Fruit fly (Drosophila melanogaster): Measurements from ENCODE around the gene Cog2.

The Cog2 gene

DNA sequence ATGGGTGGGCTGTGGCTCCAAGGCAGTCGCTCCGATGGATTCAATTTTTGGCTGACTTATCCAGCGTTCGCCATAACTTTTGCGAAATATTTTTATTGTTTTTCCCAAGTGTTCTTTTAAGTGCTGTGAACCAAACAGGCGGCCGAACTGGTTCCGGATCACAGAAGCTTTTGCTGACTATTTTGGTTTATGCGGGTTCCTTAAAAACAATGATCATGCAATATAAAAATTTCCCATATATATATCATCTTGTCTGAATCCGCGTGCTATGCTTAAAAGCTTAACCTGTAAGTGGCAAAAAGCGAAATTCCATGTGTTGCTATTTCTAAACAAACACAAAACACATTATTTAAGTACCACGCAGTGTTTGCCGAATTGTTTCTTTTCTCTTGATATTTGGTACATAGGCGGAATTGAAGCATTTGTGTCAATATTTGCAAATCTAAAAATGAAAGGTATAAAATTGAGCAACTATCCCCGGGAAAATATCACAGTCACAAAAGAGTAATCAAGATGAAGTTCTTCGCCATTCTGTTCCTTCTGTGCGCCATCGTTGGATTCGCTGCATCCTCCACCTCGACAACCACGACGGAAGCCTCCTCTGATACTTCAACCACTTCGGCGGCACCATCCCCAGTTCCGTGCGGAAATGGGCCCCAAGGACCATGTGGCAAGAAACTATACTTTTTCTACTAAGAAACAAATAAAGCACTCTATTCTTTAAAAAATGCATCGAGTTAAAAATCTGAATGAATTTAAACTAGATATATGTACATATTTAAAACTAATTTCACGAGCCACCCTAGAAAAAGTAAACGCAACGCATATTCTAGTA lies 41.3 kb downstream of the Cog2 start, which contains the start of the genes CG6276 and CG44040:
Gene CG6276 (minus strand): TSS at position 158 of the 835 bp plus-strand sequence.
Gene CG44040 (plus strand): TSS at position 467 of the 835 bp plus-strand sequence.
- TF ChIP-seq Pif1A (GFP tag; optimal IDR thresholded peaks at IDR 0.05) (no peak), D1 (tag; optimal IDR thresholded peaks at IDR 0.05) (no peak), Snoo (tag; optimal IDR thresholded peaks at IDR 0.05) (peak; percentile 61), CG12605 (GFP tag; IDR thresholded peaks at IDR 0.05) (0 out of 2 replicates have a peak, but pooled peaks have one; percentile 9), CG15710 (tag; optimal IDR thresholded peaks at IDR 0.05) (peak; percentile 46), CG4496 (GFP tag; IDR thresholded peaks at IDR 0.05) (peak; percentile 53; the same call in 2 of the 3 replicates), CG17806 (tag; optimal IDR thresholded peaks at IDR 0.05) (peak; percentile 44), EcR (GFP tag; optimal IDR thresholded peaks at IDR 0.05) (no peak), Ets98B (GFP tag; IDR thresholded peaks at IDR 0.05) (peak; percentile 73), CG9948 (tag; optimal IDR thresholded peaks at IDR 0.05) (peak; percentile 25), CG8159 (tag; optimal IDR thresholded peaks at IDR 0.05) (peak; percentile 98), gl (tag; optimal IDR thresholded peaks at IDR 0.05) (no peak), CG13204 (GFP tag; optimal IDR thresholded peaks at IDR 0.05) (no peak), CG14655 (GFP tag; optimal IDR thresholded peaks at IDR 0.05) (no peak), CG10348 (GFP tag; IDR thresholded peaks at IDR 0.05) (no peak), fd96Ca (GFP tag; IDR thresholded peaks at IDR 0.05) (peak; percentile 71), rn (GFP tag; IDR thresholded peaks at IDR 0.05) (0 out of 2 replicates have a peak, but pooled peaks have one; percentile 4), CG32121 (GFP tag; IDR thresholded peaks at IDR 0.05) (peak; percentile 35), CG8301 (tag; optimal IDR thresholded peaks at IDR 0.05) (peak; percentile 59), Pif1B (GFP tag; optimal IDR thresholded peaks at IDR 0.05) (no peak), CG34367 (tag; optimal IDR thresholded peaks at IDR 0.05) (peak; percentile 50)

dm6 chr3R:15316326-15316725 lies 45.1 kb downstream of the Cog2 start, which contains the start of gene CG14866:
TSS of gene CG14866 (plus strand) at chr3R:15316471.
- no peak for TF ChIP-seq CG10348 (GFP tag; IDR thresholded peaks at IDR 0.05)
- TF ChIP-seq Pif1A (GFP tag; optimal IDR thresholded peaks at IDR 0.05) = no peak
- no peak for TF ChIP-seq D1 (tag; optimal IDR thresholded peaks at IDR 0.05)
- TF ChIP-seq CG8301 (tag; optimal IDR thresholded peaks at IDR 0.05) = no peak

- TF ChIP-seq Pif1A (GFP tag; optimal IDR thresholded peaks at IDR 0.05) (no peak), CG15710 (tag; optimal IDR thresholded peaks at IDR 0.05) (no peak), Snoo (tag; optimal IDR thresholded peaks at IDR 0.05) (no peak), CG12605 (GFP tag; IDR thresholded peaks at IDR 0.05) (no peak), fd96Ca (GFP tag; IDR thresholded peaks at IDR 0.05) (no peak)
Observed at dm6 chr3R:15313836-15314235, 47.6 kb downstream of the Cog2 start.

dm6 chr3R:15310695-15311094 lies 50.8 kb downstream of the Cog2 start:
- TF ChIP-seq CG15710 (tag; optimal IDR thresholded peaks at IDR 0.05) (no peak), CG4496 (GFP tag; IDR thresholded peaks at IDR 0.05) (no peak), Pif1B (GFP tag; optimal IDR thresholded peaks at IDR 0.05) (no peak), gl (tag; optimal IDR thresholded peaks at IDR 0.05) (no peak), CG8301 (tag; optimal IDR thresholded peaks at IDR 0.05) (no peak), CG14655 (GFP tag; optimal IDR thresholded peaks at IDR 0.05) (no peak), rn (GFP tag; IDR thresholded peaks at IDR 0.05) (no peak), Snoo (tag; optimal IDR thresholded peaks at IDR 0.05) (no peak), CG9948 (tag; optimal IDR thresholded peaks at IDR 0.05) (no peak)

DNA sequence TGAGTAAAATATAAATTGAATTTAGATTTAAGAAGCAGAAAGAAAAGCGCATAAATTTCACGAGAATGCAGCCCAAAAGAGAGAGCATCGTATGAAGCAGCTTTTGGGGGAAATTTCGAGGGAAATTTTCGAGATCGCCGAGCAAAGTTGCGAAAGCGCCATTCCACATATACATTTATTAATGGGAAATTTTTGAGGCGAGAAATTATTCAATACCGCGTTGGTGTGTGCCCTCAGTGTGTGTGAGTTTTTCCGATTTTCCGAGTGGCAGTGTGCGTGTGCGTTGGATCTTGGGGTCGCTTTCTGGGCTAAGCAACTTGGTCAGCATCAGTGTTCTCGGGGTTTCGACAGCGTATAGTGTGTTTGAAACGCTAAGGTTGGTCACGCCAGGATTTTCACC lies 51.5 kb downstream of the Cog2 start, which contains the start of gene Tm2:
Gene Tm2 (plus strand): TSS at position 270 of the 400 bp plus-strand sequence.
- TF ChIP-seq CG34367 (tag; optimal IDR thresholded peaks at IDR 0.05) (no peak), CG12605 (GFP tag; IDR thresholded peaks at IDR 0.05) (no peak), rn (GFP tag; IDR thresholded peaks at IDR 0.05) (no peak), CG8159 (tag; optimal IDR thresholded peaks at IDR 0.05) (no peak), Pif1B (GFP tag; optimal IDR thresholded peaks at IDR 0.05) (no peak), CG8301 (tag; optimal IDR thresholded peaks at IDR 0.05) (no peak), CG15710 (tag; optimal IDR thresholded peaks at IDR 0.05) (no peak), CG10348 (GFP tag; IDR thresholded peaks at IDR 0.05) (no peak), CG14655 (GFP tag; optimal IDR thresholded peaks at IDR 0.05) (no peak), EcR (GFP tag; optimal IDR thresholded peaks at IDR 0.05) (no peak), D1 (tag; optimal IDR thresholded peaks at IDR 0.05) (no peak), Pif1A (GFP tag; optimal IDR thresholded peaks at IDR 0.05) (no peak), CG17806 (tag; optimal IDR thresholded peaks at IDR 0.05) (no peak), gl (tag; optimal IDR thresholded peaks at IDR 0.05) (no peak), fd96Ca (GFP tag; IDR thresholded peaks at IDR 0.05) (no peak)

All from whole organism, pupa.